Fruit fly (Drosophila melanogaster) whole organism, prepupa: ENCODE data around the gene Ir7g.

Experiments used
- CG11902 ChIP-seq: fragments of 200-800 bp; sonication (Bioruptor generic); optimal IDR thresholded peaks from 3 replicates; lab custom pipeline; 2016; ENCODE audit warnings: missing biosample characterization, missing genetic modification characterization
- CG15336 ChIP-seq: fragments of 200-800 bp; sonication (Bioruptor generic); IDR thresholded peaks from 2 replicates; pipeline ENCODE4 v1.3.6; 2022; ENCODE audit warnings: missing biosample characterization, missing genetic modification characterization
- CG3919 ChIP-seq: fragments of 200-800 bp; sonication (Bioruptor generic); optimal IDR thresholded peaks from 3 replicates; lab custom pipeline; 2016; ENCODE audit warnings: missing biosample characterization, missing genetic modification characterization
- CG8319 ChIP-seq: fragments of 200-800 bp; sonication (Bioruptor generic); optimal IDR thresholded peaks from 3 replicates; lab custom pipeline; 2016; ENCODE audit warnings: missing biosample characterization, missing genetic modification characterization
- Hr4 ChIP-seq: fragments of 200-800 bp; sonication (Bioruptor generic); optimal IDR thresholded peaks from 3 replicates; lab custom pipeline; 2016; ENCODE audit warnings: missing biosample characterization, missing genetic modification characterization
- achi ChIP-seq: fragments of 200-800 bp; sonication (Bioruptor generic); optimal IDR thresholded peaks from 3 replicates; lab custom pipeline; 2016; ENCODE audit warnings: missing biosample characterization, missing genetic modification characterization

DNA sequence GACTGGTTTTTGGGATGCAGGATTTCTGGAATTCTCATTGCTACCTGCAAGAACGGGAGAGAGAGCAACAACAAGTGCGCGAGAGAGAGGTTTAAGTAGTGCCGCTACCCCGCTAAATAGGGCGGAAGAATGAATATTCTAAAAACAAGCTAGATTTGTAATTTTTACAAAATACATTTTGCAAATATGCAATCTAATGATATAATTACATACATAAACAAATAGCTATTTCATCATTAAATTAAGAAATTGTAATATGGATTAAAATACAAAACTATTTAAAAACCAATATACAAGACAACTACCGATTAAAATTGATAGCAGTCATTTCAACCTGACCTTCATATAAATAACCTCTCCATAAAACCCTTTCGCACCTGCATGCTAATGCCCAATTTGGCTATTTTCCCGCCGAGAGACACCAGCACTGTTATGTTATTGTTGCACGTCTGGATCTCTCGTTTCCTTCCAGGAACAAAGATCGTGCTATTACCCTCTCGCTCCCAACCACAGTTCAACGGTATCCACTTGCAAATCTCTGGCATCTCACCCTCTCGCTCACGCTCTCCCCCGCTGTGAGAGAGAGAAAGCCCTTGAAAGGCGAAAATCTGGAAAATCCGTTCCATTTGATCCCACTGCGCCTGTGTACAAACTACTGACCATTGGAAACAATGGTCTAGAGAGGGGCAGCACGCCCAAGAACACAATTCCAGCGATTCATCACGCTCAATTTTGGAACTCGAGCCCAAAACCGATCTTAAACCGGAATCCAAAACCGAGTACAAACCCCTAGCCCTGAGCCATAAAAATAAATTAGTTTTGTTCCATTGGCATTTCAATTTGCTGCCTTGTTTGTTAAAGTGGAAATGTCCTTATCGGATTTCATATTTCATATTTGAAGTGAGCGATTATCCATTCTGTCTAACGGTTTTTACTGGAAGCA lies 7.4 kb downstream of the Ir7g start, which contains the start of gene Nek2:
- TF ChIP-seq Hr4 (GFP tag; lab: Kevin White, UChicago) (no peak), CG3919 (GFP tag; lab: Kevin White, UChicago) (peak; percentile 33), CG11902 (GFP tag; lab: Kevin White, UChicago) (no peak), CG8319 (GFP tag; lab: Kevin White, UChicago) (no peak), achi (peak; percentile 1), CG15336 (GFP tag; lab: Robert Waterston, UW) (0 out of 2 replicates have a peak, but pooled peaks have one; percentile 15)
